Worm (Caenorhabditis elegans) whole organism, midembryonic: Measurements from ENCODE around the gene T04C12.9.

Experiments
- T22C8.4 ChIP-seq: fragments of 200-800 bp; sonication (Bioruptor generic); IDR thresholded peaks from 2 replicates; pipeline ENCODE4 v1.3.6; 2022; ENCODE audit warnings: missing genetic modification characterization, missing compliant biosample characterization
- cog-1 ChIP-seq: sonication (generic microtip); optimal IDR thresholded peaks from 2 replicates; lab custom pipeline; 2016; ENCODE audit warnings: missing genetic modification characterization, missing compliant biosample characterization
- flt-1 ChIP-seq: fragments of 200-800 bp; sonication (Bioruptor generic); IDR thresholded peaks from 2 replicates; pipeline ENCODE4 v1.3.6; 2022; ENCODE audit warnings: missing genetic modification characterization, missing compliant biosample characterization
- klf-2 ChIP-seq: fragments of 200-800 bp; sonication (Bioruptor generic); conservative IDR thresholded peaks from 2 replicates; pipeline ENCODE4 v1.3.6; 2022; ENCODE audit warnings: missing genetic modification reagents, missing genetic modification characterization, missing compliant biosample characterization
- med-1 ChIP-seq: sonication (generic microtip); optimal IDR thresholded peaks from 2 replicates; lab custom pipeline; 2017; ENCODE audit warnings: missing genetic modification characterization, mild to moderate bottlenecking, missing compliant biosample characterization, antibody characterized with exemption, missing genetic modification reagents; ENCODE audit not compliant: insufficient read depth
- ref-1 ChIP-seq: fragments of 200-800 bp; sonication (Bioruptor generic); conservative IDR thresholded peaks from 2 replicates; pipeline ENCODE4 v1.3.6; 2022; ENCODE audit warnings: missing genetic modification reagents, missing genetic modification characterization, missing compliant biosample characterization
- tab-1 ChIP-seq: fragments of 200-800 bp; sonication (Bioruptor generic); IDR thresholded peaks from 2 replicates; pipeline ENCODE4 v1.3.6; 2022; ENCODE audit warnings: missing genetic modification characterization, missing compliant biosample characterization
- ztf-23 ChIP-seq: fragments of 200-800 bp; sonication (Bioruptor generic); IDR thresholded peaks from 2 replicates; pipeline ENCODE4 v1.3.6; 2022; ENCODE audit warnings: missing genetic modification reagents, missing genetic modification characterization, missing compliant biosample characterization
- ztf-29 ChIP-seq: fragments of 200-800 bp; sonication (Bioruptor generic); IDR thresholded peaks from 2 replicates; pipeline ENCODE4 v1.3.6; 2022; ENCODE audit warnings: missing genetic modification reagents, missing genetic modification characterization, missing compliant biosample characterization

Gene T04C12.9

DNA sequence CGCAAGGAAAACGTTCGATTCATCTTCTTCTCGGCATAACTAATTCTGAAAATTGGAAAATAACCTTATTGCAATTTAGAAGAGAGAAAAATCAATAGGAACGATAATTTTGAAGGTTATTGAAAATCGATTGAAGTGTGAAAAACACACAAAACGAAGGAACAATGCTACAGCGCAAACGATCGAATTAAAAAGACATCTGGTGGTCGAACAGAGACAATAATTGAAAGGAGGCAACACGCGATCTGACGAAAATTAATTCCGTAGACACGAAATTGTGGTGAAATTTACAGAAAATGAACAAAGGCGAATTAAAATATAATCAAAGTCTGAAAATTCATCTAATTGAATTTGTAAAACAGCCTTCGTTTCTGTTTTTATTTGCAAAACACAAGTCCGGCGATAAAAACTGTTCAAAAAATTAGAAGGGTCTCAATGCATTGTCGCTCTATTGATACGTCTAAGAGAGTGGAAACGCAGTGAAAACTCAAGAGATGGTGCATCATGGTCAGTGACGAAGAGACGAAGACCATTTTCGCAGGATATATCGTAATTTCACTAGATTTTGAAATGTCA is 23.5 kb downstream of the T04C12.9 start, which contains the start of gene pak-2:
Gene pak-2 (minus strand): TSS at position 51 of the 576 bp plus-strand sequence.
- TF ChIP-seq med-1 (GFP tag; lab: Kevin White, UChicago) (no peak), ztf-29 (no peak), cog-1 (tag; lab: Kevin White, UChicago) (peak; percentile 87), ref-1 (no peak), ztf-23 (GFP tag; lab: Robert Waterston, UW) (peak; percentile 85), T22C8.4 (GFP tag; lab: Robert Waterston, UW) (no peak), tab-1 (GFP tag; lab: Robert Waterston, UW) (no peak), klf-2 (GFP tag; lab: Robert Waterston, UW) (peak; percentile 49; the same call in 1 of the 2 replicates), flt-1 (GFP tag; lab: Robert Waterston, UW) (peak; percentile 77)

DNA sequence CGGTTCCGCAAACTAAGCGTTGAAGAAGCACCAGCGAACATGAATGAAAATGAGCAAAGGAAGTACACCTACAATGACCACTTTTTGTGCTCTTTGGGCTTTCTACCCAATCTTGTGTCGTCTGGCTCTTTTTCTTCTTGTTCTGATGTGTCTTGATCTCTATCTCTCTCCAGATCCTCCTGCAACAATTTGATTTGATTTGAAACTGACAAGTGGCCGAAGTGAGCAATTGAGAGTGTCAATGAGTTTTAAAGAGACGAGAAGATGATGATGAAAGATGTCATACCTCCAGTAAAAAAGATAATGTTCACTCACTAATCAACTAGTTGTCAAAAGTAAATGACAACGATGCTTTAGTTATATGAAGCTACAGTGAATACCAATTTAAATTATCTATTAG is 28.3 kb downstream of the T04C12.9 start, which contains the start of gene pptr-2:
Gene pptr-2 (minus strand): TSS at position 184 of the 400 bp plus-strand sequence.
- TF ChIP-seq ztf-23 (GFP tag; lab: Robert Waterston, UW) (no peak), klf-2 (GFP tag; lab: Robert Waterston, UW) (no peak), T22C8.4 (GFP tag; lab: Robert Waterston, UW) (no peak), ref-1 (no peak), med-1 (GFP tag; lab: Kevin White, UChicago) (no peak), ztf-29 (no peak), cog-1 (tag; lab: Kevin White, UChicago) (no peak), tab-1 (GFP tag; lab: Robert Waterston, UW) (no peak), flt-1 (GFP tag; lab: Robert Waterston, UW) (no peak)

DNA sequence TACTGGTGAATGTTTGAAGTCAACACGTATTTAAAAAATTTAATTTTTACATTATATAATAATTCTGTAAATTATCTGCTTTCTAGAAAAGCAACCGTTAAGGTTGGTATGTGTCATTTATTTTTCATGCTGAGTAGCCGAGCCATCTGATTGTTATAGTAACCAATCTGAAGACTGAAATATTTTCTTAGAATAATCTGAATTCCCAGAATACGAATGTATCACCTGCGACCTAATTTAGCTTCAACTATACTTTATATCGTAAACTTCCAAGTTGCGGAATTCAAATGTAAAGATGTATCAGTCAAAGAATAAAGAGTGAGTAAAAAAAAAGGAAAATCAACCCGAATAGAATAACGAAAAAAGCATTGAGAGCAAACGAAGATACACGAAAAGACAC is 29.8 kb downstream of the T04C12.9 start:
- TF ChIP-seq T22C8.4 (GFP tag; lab: Robert Waterston, UW): no peak
- no peak for TF ChIP-seq klf-2 (GFP tag; lab: Robert Waterston, UW)
- no peak for TF ChIP-seq flt-1 (GFP tag; lab: Robert Waterston, UW)
- no peak for TF ChIP-seq cog-1 (tag; lab: Kevin White, UChicago)
- no peak for TF ChIP-seq tab-1 (GFP tag; lab: Robert Waterston, UW)
- no peak for TF ChIP-seq ref-1
- TF ChIP-seq ztf-23 (GFP tag; lab: Robert Waterston, UW): no peak
- TF ChIP-seq ztf-29: no peak
- TF ChIP-seq med-1 (GFP tag; lab: Kevin White, UChicago): no peak

DNA sequence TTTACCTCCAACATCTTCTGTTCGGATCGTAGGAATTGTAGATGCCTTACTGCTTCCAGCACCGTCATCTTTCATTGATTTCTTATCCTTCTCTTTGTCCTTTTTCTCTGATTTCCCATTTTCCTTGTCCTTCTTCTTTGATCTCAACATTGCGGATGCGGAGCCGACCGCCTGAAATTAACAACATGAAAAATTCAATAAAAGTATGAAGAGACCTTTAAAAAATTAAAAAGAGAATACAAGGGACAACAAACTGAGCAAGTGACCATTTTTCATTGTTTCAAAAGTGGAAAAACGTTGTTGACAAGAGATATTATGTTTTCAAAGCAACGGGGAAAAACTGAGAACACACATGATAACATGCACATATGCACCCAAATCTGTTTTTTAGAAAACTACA is 32.3 kb downstream of the T04C12.9 start:
- TF ChIP-seq T22C8.4 (GFP tag; lab: Robert Waterston, UW) (no peak), cog-1 (tag; lab: Kevin White, UChicago) (no peak), med-1 (GFP tag; lab: Kevin White, UChicago) (no peak), ref-1 (no peak), flt-1 (GFP tag; lab: Robert Waterston, UW) (no peak), tab-1 (GFP tag; lab: Robert Waterston, UW) (no peak)

DNA sequence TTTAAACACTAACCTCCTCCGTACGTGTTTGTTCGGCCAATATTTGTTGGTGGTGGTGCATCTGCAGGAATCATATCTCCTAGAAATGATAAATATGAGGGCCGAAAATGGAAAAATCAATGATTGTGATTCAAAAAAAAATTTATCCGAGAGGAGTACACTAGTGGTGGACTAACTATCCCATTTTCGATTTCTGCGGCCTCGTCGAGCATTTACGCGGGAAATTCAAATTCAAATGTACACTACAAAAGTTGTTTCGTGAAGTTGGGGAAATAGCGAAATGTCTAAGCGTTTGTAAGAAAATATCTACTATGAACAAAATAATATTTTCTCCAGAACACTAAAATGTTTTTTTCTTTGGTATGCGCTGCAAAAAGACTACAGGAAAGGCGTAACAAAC is 33.7 kb downstream of the T04C12.9 start:
- TF ChIP-seq ref-1: no peak
- peak; percentile 38; the same call in 1 of the 2 replicates for TF ChIP-seq T22C8.4 (GFP tag; lab: Robert Waterston, UW)
- peak; percentile 47; the same call in 1 of the 2 replicates for TF ChIP-seq flt-1 (GFP tag; lab: Robert Waterston, UW)
- peak; percentile 39 for TF ChIP-seq cog-1 (tag; lab: Kevin White, UChicago)
- peak; percentile 71 for TF ChIP-seq ztf-23 (GFP tag; lab: Robert Waterston, UW)

DNA sequence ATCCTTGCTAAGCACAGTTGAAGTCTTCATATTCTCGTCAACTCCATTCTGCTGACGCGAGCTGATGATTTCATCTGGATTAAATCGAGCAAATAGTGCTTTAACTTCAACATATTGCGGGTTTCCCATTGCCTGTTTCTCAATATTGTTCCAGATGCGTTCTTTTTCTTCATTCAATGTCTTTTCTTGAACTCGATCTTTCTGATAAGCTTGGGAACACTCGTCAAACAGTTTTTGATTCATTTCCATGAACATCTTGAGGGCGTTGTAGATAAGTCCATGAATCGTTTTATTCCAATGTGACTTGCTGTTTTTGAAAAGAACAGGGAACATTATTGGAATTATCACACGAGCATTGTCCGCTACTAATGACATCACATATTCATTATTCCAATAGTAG is 35.3 kb downstream of the T04C12.9 start:
- TF ChIP-seq med-1 (GFP tag; lab: Kevin White, UChicago) (no peak), cog-1 (tag; lab: Kevin White, UChicago) (no peak), flt-1 (GFP tag; lab: Robert Waterston, UW) (no peak), T22C8.4 (GFP tag; lab: Robert Waterston, UW) (no peak), klf-2 (GFP tag; lab: Robert Waterston, UW) (no peak), ztf-29 (no peak), ref-1 (no peak), tab-1 (GFP tag; lab: Robert Waterston, UW) (no peak), ztf-23 (GFP tag; lab: Robert Waterston, UW) (no peak)

DNA sequence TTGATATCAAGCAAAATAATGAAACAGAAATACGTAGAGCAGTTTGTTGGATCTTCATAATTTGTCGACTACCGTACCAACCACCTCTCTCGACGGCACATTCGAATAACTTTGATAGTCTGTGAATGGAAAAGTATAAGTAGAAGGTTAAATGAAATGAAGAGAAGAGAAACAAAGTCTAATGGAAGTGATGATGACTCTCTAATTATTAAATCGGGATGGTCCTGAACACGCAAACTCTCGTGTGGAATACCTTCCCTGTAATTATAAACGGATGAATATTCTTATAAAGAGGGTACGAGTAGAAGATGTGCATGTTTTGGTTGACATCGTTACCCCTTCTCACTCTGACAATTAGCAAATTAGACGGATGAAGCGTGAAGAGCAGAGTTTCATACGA is 40.2 kb downstream of the T04C12.9 start, which contains the start of the genes C13G3.12 and hot-6:
Gene C13G3.12 (minus strand): TSS at position 101 of the 400 bp plus-strand sequence.
Gene hot-6 (minus strand): TSS at position 121 of the 400 bp plus-strand sequence.
- TF ChIP-seq T22C8.4 (GFP tag; lab: Robert Waterston, UW): no peak

DNA sequence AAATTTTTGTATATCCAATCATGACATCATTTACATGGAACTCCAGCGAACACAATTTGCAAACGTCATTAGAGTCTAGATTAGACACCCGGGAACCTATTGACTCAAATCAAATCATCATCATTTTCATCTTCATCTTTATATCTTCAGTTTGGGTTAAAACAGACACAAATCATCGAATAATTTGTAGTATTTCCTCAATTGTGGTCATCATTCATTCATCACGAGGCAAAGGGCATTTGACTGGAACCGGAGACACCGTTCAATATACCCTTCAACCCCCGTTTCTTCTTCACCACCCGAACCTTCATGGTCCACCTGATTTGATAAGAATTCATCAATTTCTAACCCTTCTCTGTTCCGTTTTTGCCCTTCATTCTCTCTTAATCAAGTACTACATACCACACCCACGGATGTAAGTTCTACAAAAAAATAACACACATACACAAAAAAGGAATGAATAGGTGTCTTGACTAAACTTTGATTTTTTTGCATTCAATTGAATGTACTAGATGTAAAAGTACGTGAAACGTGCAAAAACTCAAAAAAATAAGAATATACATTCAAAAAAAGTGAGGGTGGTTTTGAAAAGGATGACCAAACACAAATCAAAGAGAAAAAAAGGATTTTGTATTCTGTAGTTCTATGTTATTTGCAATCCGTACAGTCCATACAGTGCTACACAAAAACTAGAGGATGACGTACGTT is 46.0 kb downstream of the T04C12.9 start:
- TF ChIP-seq flt-1 (GFP tag; lab: Robert Waterston, UW) (no peak), ztf-29 (no peak), klf-2 (GFP tag; lab: Robert Waterston, UW) (no peak), T22C8.4 (GFP tag; lab: Robert Waterston, UW) (no peak), cog-1 (tag; lab: Kevin White, UChicago) (no peak), ref-1 (no peak), ztf-23 (GFP tag; lab: Robert Waterston, UW) (no peak), med-1 (GFP tag; lab: Kevin White, UChicago) (no peak), tab-1 (GFP tag; lab: Robert Waterston, UW) (no peak)

DNA sequence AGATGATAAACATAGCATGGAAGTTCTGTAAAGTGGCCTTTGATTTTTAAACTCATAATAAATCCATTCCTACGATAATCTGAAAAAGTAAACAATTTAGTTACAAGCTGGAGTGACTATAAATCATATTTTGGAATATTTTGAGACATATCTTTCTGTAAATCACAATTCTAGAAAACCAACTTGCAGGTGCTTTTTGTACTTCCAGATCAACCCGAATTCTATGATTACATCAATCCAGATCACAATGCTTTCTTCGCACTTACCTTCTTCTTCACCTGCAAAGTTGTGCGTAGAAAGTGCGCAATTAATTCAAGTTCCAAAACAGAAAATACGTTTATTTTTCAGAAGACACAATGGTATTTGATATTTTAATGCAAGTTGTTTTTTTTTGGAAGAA is 48.3 kb downstream of the T04C12.9 start:
- no peak for TF ChIP-seq klf-2 (GFP tag; lab: Robert Waterston, UW)
- no peak for TF ChIP-seq ztf-23 (GFP tag; lab: Robert Waterston, UW)
- TF ChIP-seq ref-1: no peak
- TF ChIP-seq med-1 (GFP tag; lab: Kevin White, UChicago): no peak
- TF ChIP-seq T22C8.4 (GFP tag; lab: Robert Waterston, UW): no peak
- no peak for TF ChIP-seq ztf-29
- no peak for TF ChIP-seq cog-1 (tag; lab: Kevin White, UChicago)
- no peak for TF ChIP-seq flt-1 (GFP tag; lab: Robert Waterston, UW)
- no peak for TF ChIP-seq tab-1 (GFP tag; lab: Robert Waterston, UW)
